Worm (Caenorhabditis elegans): ENCODE results near the gene aex-2.

Gene aex-2

DNA sequence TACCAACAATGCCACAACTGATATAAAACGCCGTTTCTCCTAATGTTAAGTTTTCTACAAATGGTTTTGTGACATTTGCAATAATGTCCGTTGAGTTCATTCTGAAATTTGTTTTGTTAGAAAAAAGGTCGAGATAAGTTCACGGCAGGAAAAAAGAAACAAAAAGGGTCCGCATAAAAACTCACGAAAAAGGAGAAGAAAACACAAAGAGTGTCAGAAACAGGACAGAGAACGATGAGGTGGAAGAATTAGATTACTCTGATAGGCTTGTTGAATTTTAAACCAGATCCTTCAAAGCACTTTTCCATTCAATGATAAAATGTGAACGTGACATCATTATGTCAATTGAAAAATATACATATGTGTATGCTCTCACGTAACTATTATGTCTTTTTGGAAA is at the start of gene aex-2:
Gene aex-2 (minus strand): TSS at position 101 of the 400 bp plus-strand sequence.
- TF ChIP-seq fkh-8 (tag; optimal IDR thresholded peaks at IDR 0.05): no peak
- no peak for TF ChIP-seq ces-1 (GFP tag; optimal IDR thresholded peaks at IDR 0.05)

ce11 chrX:9698359-9698758 is 45.4 kb upstream of the aex-2 start, which contains the start of gene dyf-7:
Gene dyf-7 (plus strand): TSS chrX:9698659.
- no peak for TF ChIP-seq nhr-77 (tag; optimal IDR thresholded peaks at IDR 0.05)
- no peak for TF ChIP-seq tlp-1 (tag; optimal IDR thresholded peaks at IDR 0.05)
- no peak for TF ChIP-seq snu-23 (GFP tag; optimal IDR thresholded peaks at IDR 0.05)
- TF ChIP-seq nhr-20 (tag; optimal IDR thresholded peaks at IDR 0.05): no peak
- no peak for TF ChIP-seq nhr-28 (tag; optimal IDR thresholded peaks at IDR 0.05)
- TF ChIP-seq ztf-11 (tag; optimal IDR thresholded peaks at IDR 0.05): no peak
- no peak for TF ChIP-seq swsn-7 (tag; optimal IDR thresholded peaks at IDR 0.05)
- TF ChIP-seq nhr-19 (GFP tag; conservative IDR thresholded peaks at IDR 0.05): no peak
- TF ChIP-seq egl-27 (tag; optimal IDR thresholded peaks at IDR 0.05): no peak
- no peak for TF ChIP-seq nhr-85 (tag)
- no peak for TF ChIP-seq nhr-90 (tag; optimal IDR thresholded peaks at IDR 0.05; ENCODE audit: poor library complexity)
- TF ChIP-seq lin-15B (tag; optimal IDR thresholded peaks at IDR 0.05): no peak
- TF ChIP-seq irx-1 (tag; optimal IDR thresholded peaks at IDR 0.05): no peak
- no peak for TF ChIP-seq unc-130 (tag; optimal IDR thresholded peaks at IDR 0.05)

ce11 chrX:9697655-9698054 is 44.7 kb upstream of the aex-2 start:
- TF ChIP-seq ceh-63 (GFP tag; optimal IDR thresholded peaks at IDR 0.05) (no peak), nhr-20 (tag; optimal IDR thresholded peaks at IDR 0.05) (no peak), ceh-90 (tag; optimal IDR thresholded peaks at IDR 0.05) (no peak), nhr-71 (tag; optimal IDR thresholded peaks at IDR 0.05) (no peak), ceh-82 (tag; optimal IDR thresholded peaks at IDR 0.05) (no peak), ceh-88 (GFP tag; IDR thresholded peaks at IDR 0.05) (no peak), pqm-1 (tag; optimal IDR thresholded peaks at IDR 0.05) (no peak), snpc-4 (tag; optimal IDR thresholded peaks at IDR 0.05) (no peak), irx-1 (tag; optimal IDR thresholded peaks at IDR 0.05) (no peak), hpl-2 (GFP tag; optimal IDR thresholded peaks at IDR 0.05) (no peak), F16B12.6 (tag; optimal IDR thresholded peaks at IDR 0.05) (no peak), lin-39 (tag; optimal IDR thresholded peaks at IDR 0.05) (no peak), egl-13 (tag; optimal IDR thresholded peaks at IDR 0.05) (no peak), elt-3 (tag; optimal IDR thresholded peaks at IDR 0.05) (no peak), nhr-19 (GFP tag; conservative IDR thresholded peaks at IDR 0.05) (no peak), nhr-77 (tag; optimal IDR thresholded peaks at IDR 0.05) (no peak), lin-14 (GFP tag; optimal IDR thresholded peaks at IDR 0.05) (no peak), fkh-10 (GFP tag; optimal IDR thresholded peaks at IDR 0.05) (no peak)

DNA sequence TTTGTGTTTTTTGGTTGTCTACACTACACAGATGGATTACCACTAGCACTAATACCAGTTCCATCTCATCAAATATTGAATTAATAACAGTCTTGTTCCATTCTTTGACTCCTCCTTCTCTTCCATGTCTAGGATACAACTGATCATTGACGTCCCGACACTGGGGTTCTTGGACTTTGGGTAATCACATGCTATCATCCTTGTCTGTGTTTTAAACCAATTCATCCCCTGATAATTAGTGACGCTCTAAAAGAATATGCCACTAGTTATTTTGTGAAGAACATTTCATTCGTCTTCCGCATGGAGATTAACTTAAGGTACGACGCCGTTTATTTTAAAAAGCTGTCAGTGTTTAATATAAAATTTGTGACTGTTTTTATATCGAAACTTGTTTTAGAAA is 37.5 kb upstream of the aex-2 start, which contains the start of gene npr-18:
Gene npr-18 (plus strand): TSS at position 301 of the 400 bp plus-strand sequence.
- no peak for TF ChIP-seq vab-15 (tag; optimal IDR thresholded peaks at IDR 0.05)
- peak; percentile 72 for TF ChIP-seq dsc-1 (tag; optimal IDR thresholded peaks at IDR 0.05)

- TF ChIP-seq irx-1 (tag; optimal IDR thresholded peaks at IDR 0.05): no peak
- TF ChIP-seq elt-2 (tag; optimal IDR thresholded peaks at IDR 0.05): peak; percentile 83
- no peak for TF ChIP-seq efl-1 (optimal IDR thresholded peaks at IDR 0.05)
- TF ChIP-seq efl-1 (GFP tag; optimal IDR thresholded peaks at IDR 0.05 in 1 of 2): peak in 1 of 2 experiments; percentile 85
- peak; percentile 23 for TF ChIP-seq lin-14 (GFP tag; optimal IDR thresholded peaks at IDR 0.05)
- TF ChIP-seq tlp-1 (tag; optimal IDR thresholded peaks at IDR 0.05): peak; percentile 25
- TF ChIP-seq alr-1 (tag; optimal IDR thresholded peaks at IDR 0.05; ENCODE audit: borderline replicate concordance): no peak
Measured at ce11 chrX:9687264-9687663, 34.3 kb upstream of the aex-2 start.
